Fruit fly (Drosophila melanogaster): ENCODE results near the gene CG8813.
A peak's percentile ranks its signal among the peaks of the same experiment; 100 is the strongest.

Gene CG8813

DNA sequence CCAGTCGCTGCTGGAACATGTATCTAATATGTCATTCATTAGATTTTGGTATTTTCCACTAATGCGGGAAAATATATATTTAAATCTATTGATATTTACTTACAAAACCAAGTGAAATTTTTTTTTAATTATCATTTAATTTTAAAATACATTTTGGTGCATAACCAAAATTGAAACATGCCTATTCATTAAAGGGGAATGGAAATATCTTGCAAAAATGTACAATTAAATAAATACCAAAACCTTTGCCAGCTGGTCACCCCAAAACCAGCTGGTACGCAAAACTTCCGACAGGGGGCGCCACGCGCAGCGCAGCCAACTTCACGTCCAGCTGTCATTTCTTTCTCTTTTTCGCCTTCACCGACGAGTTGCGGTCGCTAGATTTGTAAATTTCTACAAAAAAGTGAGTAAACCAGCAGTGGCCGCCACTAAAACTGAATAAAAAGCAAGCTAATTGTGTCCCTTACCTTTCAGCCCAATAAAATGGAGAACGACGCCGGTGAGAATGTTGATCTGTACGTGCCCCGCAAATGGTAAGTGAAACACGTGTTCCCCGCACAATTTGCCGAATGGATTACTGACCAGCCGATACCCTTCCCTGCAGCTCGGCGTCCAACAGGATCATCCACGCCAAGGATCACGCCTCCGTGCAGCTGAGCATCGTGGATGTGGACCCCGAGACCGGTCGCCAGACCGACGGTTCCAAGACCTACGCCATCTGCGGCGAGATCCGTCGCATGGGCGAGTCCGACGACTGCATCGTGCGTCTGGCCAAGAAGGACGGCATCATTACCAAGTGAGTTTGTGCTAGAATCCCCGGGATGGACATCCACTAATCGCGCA, 13.5 kb upstream of the CG8813 start, which contains the start of the genes CG3104 and RpS21 (continued):
- TF ChIP-seq Awh (GFP tag; IDR thresholded peaks at IDR 0.05) (peak; percentile 82), PHDP (tag; optimal IDR thresholded peaks at IDR 0.05) (peak; percentile 57), Nf-YB (GFP tag; optimal IDR thresholded peaks at IDR 0.05) (peak; percentile 65), CG17385 (GFP tag; optimal IDR thresholded peaks at IDR 0.05) (peak; percentile 87), Stat92E (GFP tag; optimal IDR thresholded peaks at IDR 0.05) (peak in 1 of 3 experiments; percentile 72), sna (GFP tag; IDR thresholded peaks at IDR 0.05; ENCODE audit: partially characterized antibody) (0 out of 2 replicates have a peak, but pooled peaks have one; percentile 2), pum (GFP tag; optimal IDR thresholded peaks at IDR 0.05) (peak; percentile 65), lmd (GFP tag; IDR thresholded peaks at IDR 0.05) (peak; percentile 82), CG7963 (GFP tag; IDR thresholded peaks at IDR 0.05; ENCODE audit: partially characterized antibody) (no peak), CG11560 (tag; IDR thresholded peaks at IDR 0.05) (peak; percentile 51; the same call in 2 of the 3 replicates), D (optimal IDR thresholded peaks at IDR 0.05) (no peak), D (GFP tag; optimal IDR thresholded peaks at IDR 0.05) (peak; percentile 77), ranshi (GFP tag; IDR thresholded peaks at IDR 0.05) (peak; percentile 96), NC2β (GFP tag; optimal IDR thresholded peaks at IDR 0.05) (peak; percentile 93), CG5953 (GFP tag; IDR thresholded peaks at IDR 0.05) (peak; percentile 92), CG17328 (GFP tag; IDR thresholded peaks at IDR 0.05) (peak; percentile 92), CG6813 (GFP tag; optimal IDR thresholded peaks at IDR 0.05) (peak; percentile 67), Dll (GFP tag; IDR thresholded peaks at IDR 0.05; ENCODE audit: partially characterized antibody) (0 out of 4 replicates have a peak, but pooled peaks have one; percentile 31), run (tag; optimal IDR thresholded peaks at IDR 0.05) (peak; percentile 65), chn (GFP tag; optimal IDR thresholded peaks at IDR 0.05) (peak; percentile 77), gsb-n (tag; optimal IDR thresholded peaks at IDR 0.05) (peak; percentile 76), caup (GFP tag; optimal IDR thresholded peaks at IDR 0.05; ENCODE audit: severe bottlenecking) (peak; percentile 94), lilli (GFP tag; optimal IDR thresholded peaks at IDR 0.05) (peak; percentile 86), ERR (GFP tag; optimal IDR thresholded peaks at IDR 0.05) (peak; percentile 55), CG1792 (GFP tag; optimal IDR thresholded peaks at IDR 0.05) (peak; percentile 80), fd64A (GFP tag; optimal IDR thresholded peaks at IDR 0.05) (peak; percentile 55), vvl (GFP tag; IDR thresholded peaks at IDR 0.05) (peak; percentile 91), Camta (GFP tag; optimal IDR thresholded peaks at IDR 0.05) (peak; percentile 88), CG14441 (GFP tag; IDR thresholded peaks at IDR 0.05) (peak; percentile 88), h (optimal IDR thresholded peaks at IDR 0.05) (no peak), CG9215 (GFP tag; IDR thresholded peaks at IDR 0.05) (peak; percentile 76), CG6765 (GFP tag; optimal IDR thresholded peaks at IDR 0.05) (peak; percentile 92), Kr (GFP tag; optimal IDR thresholded peaks at IDR 0.05) (peak; percentile 39), Poxn (GFP tag; IDR thresholded peaks at IDR 0.05) (0 out of 2 replicates have a peak, but pooled peaks have one; percentile 55), stwl (tag; optimal IDR thresholded peaks at IDR 0.05) (peak; percentile 79), sqz (GFP tag; optimal IDR thresholded peaks at IDR 0.05) (peak; percentile 84), gcm2 (GFP tag; optimal IDR thresholded peaks at IDR 0.05) (peak; percentile 76), CG2712 (tag; optimal IDR thresholded peaks at IDR 0.05) (peak; percentile 83), repo (GFP tag; optimal IDR thresholded peaks at IDR 0.05) (peak; percentile 80), CG9437 (GFP tag; optimal IDR thresholded peaks at IDR 0.05) (peak; percentile 58), nerfin-1 (tag; optimal IDR thresholded peaks at IDR 0.05) (peak; percentile 76), nom (GFP tag; optimal IDR thresholded peaks at IDR 0.05) (peak; percentile 83), CG8089 (GFP tag; optimal IDR thresholded peaks at IDR 0.05) (peak; percentile 83), CG1832 (GFP tag; optimal IDR thresholded peaks at IDR 0.05) (no peak), Fer1 (GFP tag; optimal IDR thresholded peaks at IDR 0.05) (peak; percentile 85), ara (GFP tag; IDR thresholded peaks at IDR 0.05) (peak; percentile 78), ATbp (GFP tag; optimal IDR thresholded peaks at IDR 0.05) (peak; percentile 83), CG31224 (GFP tag; IDR thresholded peaks at IDR 0.05) (peak; percentile 75)
